Fruit fly (Drosophila melanogaster): ENCODE data around the gene CG17329.

Gene CG17329

dm6 chr2L:16275177-16275808, 15.8 kb upstream of the CG17329 start:
- TF ChIP-seq Dif (GFP tag; optimal IDR thresholded peaks at IDR 0.05; ENCODE audit: partially characterized antibody) (peak; percentile 6), CrebA (GFP tag; optimal IDR thresholded peaks at IDR 0.05; ENCODE audit: borderline replicate concordance) (no peak)

DNA sequence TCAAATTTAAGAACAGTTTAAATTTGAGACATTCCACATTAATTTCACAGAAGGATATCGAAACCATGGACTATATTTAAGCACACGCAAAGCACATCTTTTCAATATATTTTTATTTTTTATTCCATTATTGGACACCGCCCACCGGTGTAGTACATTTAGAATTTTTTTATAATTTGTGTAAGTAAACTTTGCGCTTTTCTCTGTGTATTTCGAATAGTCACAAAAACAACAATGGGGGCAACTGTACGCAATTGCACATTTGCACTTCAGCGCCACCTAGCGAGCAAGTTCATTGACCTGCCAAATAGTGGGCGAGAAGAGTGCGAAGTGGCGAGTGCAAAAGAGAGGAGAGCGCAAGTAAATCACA, 15.3 kb upstream of the CG17329 start:
- TF ChIP-seq Hr83 (GFP tag; optimal IDR thresholded peaks at IDR 0.05; ENCODE audit: poor library complexity, severe bottlenecking) (no peak), Vsx2 (GFP tag; optimal IDR thresholded peaks at IDR 0.05; ENCODE audit: partially characterized antibody) (no peak), GATAd (GFP tag; optimal IDR thresholded peaks at IDR 0.05) (no peak), CG9705 (GFP tag; optimal IDR thresholded peaks at IDR 0.05) (no peak), OdsH (GFP tag; optimal IDR thresholded peaks at IDR 0.05) (no peak), br (GFP tag; optimal IDR thresholded peaks at IDR 0.05) (peak; percentile 4), ey (GFP tag; optimal IDR thresholded peaks at IDR 0.05) (no peak), sv (GFP tag; optimal IDR thresholded peaks at IDR 0.05) (peak; percentile 20), Dif (GFP tag; optimal IDR thresholded peaks at IDR 0.05; ENCODE audit: partially characterized antibody) (no peak), sage (GFP tag; optimal IDR thresholded peaks at IDR 0.05) (no peak), lola (GFP tag; optimal IDR thresholded peaks at IDR 0.05) (no peak), Rel (GFP tag; optimal IDR thresholded peaks at IDR 0.05) (no peak), Rel (tag; optimal IDR thresholded peaks at IDR 0.05) (no peak), Mio (GFP tag; optimal IDR thresholded peaks at IDR 0.05) (no peak), h (GFP tag; optimal IDR thresholded peaks at IDR 0.05) (peak; percentile 21), pan (optimal IDR thresholded peaks at IDR 0.05) (no peak), CG32264 (GFP tag; optimal IDR thresholded peaks at IDR 0.05) (no peak), HLH106 (tag; optimal IDR thresholded peaks at IDR 0.05) (peak; percentile 8), usp (GFP tag; optimal IDR thresholded peaks at IDR 0.05) (no peak), foxo (GFP tag; optimal IDR thresholded peaks at IDR 0.05) (peak in 1 of 2 experiments; percentile 30), Jra (GFP tag; optimal IDR thresholded peaks at IDR 0.05) (no peak), CrebA (GFP tag; optimal IDR thresholded peaks at IDR 0.05; ENCODE audit: borderline replicate concordance) (no peak), dmrt93B (GFP tag; optimal IDR thresholded peaks at IDR 0.05) (no peak), jim (GFP tag; optimal IDR thresholded peaks at IDR 0.05) (no peak), dl (GFP tag; optimal IDR thresholded peaks at IDR 0.05; ENCODE audit: insufficient read depth in 1 of 2, partially characterized antibody in 2 of 2) (no peak), fru (GFP tag; optimal IDR thresholded peaks at IDR 0.05) (peak; percentile 12), N (GFP tag; optimal IDR thresholded peaks at IDR 0.05) (no peak), Sp1 (GFP tag; optimal IDR thresholded peaks at IDR 0.05) (peak; percentile 8), rgr (GFP tag; optimal IDR thresholded peaks at IDR 0.05) (no peak), Myc (optimal IDR thresholded peaks at IDR 0.05) (no peak), Hr78 (GFP tag; optimal IDR thresholded peaks at IDR 0.05) (no peak), Dfd (GFP tag; optimal IDR thresholded peaks at IDR 0.05) (no peak), Hnf4 (GFP tag; optimal IDR thresholded peaks at IDR 0.05) (no peak), woc (GFP tag; optimal IDR thresholded peaks at IDR 0.05) (no peak)

- TF ChIP-seq woc (GFP tag; optimal IDR thresholded peaks at IDR 0.05) = no peak
- TF ChIP-seq tai (GFP tag; optimal IDR thresholded peaks at IDR 0.05) = no peak
- TF ChIP-seq Myc (optimal IDR thresholded peaks at IDR 0.05) = no peak
- no peak for TF ChIP-seq brk (GFP tag; optimal IDR thresholded peaks at IDR 0.05)
- no peak for TF ChIP-seq psq (GFP tag; optimal IDR thresholded peaks at IDR 0.05)
- TF ChIP-seq CrebA (GFP tag; optimal IDR thresholded peaks at IDR 0.05; ENCODE audit: borderline replicate concordance) = no peak
- TF ChIP-seq sv (GFP tag; optimal IDR thresholded peaks at IDR 0.05) = no peak
- no peak for TF ChIP-seq OdsH (GFP tag; optimal IDR thresholded peaks at IDR 0.05)
- TF ChIP-seq usp (GFP tag; optimal IDR thresholded peaks at IDR 0.05) = no peak
- TF ChIP-seq dsf (GFP tag; optimal IDR thresholded peaks at IDR 0.05; ENCODE audit: borderline replicate concordance) = no peak
- TF ChIP-seq br (GFP tag; optimal IDR thresholded peaks at IDR 0.05) = no peak
These were observed 14.3 kb upstream of the CG17329 start for dm6 chr2L:16276820-16277219.

Data from whole organism, wandering third instar larva.